Fruit fly (Drosophila melanogaster): ENCODE measurements around the gene Gprk2.

The Gprk2 gene

DNA sequence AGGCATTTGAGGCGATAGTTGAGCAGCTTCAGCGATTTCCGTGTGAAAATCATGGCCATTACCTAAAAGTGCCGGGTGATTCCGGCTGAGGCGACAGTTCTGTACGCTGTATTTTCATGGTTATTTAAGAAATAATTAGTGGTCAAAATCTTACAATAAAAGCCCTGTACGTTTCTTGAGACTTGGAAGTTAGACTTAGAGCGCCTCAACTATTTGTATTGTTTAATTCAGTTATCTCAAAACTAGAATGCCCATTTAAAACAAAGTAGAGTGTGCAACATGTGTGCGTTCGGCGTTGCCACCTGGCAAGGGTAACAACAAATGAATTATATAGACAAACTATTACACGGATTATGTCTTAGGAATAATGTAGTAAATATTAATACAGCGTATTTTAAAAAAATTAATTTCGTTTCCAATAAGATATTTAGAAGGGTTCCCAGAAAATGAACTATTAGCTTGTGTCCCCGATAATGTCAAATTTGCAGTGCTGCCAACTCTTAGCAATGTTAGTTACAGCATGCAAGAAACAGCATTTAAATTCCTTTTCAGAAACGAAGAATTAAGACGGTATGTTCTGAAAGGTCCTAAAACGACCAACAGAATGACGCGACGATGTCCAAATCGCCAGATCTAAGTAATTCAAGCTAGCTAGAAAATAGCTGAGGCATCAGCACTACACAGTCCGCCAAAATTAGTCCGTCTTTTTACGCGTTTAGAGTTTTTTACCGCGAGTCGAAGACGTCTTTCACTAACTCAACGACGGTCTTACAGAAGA lies at the start of gene Gprk2:
Gene Gprk2 (plus strand): TSS at position 747 of the 778 bp plus-strand sequence.
- TF ChIP-seq CG8632 (GFP tag; optimal IDR thresholded peaks at IDR 0.05), result peak; percentile 100
- TF ChIP-seq acj6 (GFP tag; optimal IDR thresholded peaks at IDR 0.05), result peak; percentile 100
- TF ChIP-seq Hr39 (GFP tag; optimal IDR thresholded peaks at IDR 0.05), result peak; percentile 100
- peak; percentile 100 for TF ChIP-seq CG9139 (GFP tag; optimal IDR thresholded peaks at IDR 0.05)
- TF ChIP-seq fd85E (GFP tag; optimal IDR thresholded peaks at IDR 0.05), result peak; percentile 99
- TF ChIP-seq Sox102F (GFP tag; optimal IDR thresholded peaks at IDR 0.05), result peak; percentile 100
- TF ChIP-seq CG11902 (GFP tag; optimal IDR thresholded peaks at IDR 0.05), result peak; percentile 100
- TF ChIP-seq net (GFP tag; optimal IDR thresholded peaks at IDR 0.05), result peak; percentile 100
- TF ChIP-seq Gug (GFP tag; IDR thresholded peaks at IDR 0.05), result peak; percentile 100
- TF ChIP-seq pdm3 (GFP tag; optimal IDR thresholded peaks at IDR 0.05), result peak; percentile 100
- TF ChIP-seq CG6792 (GFP tag; optimal IDR thresholded peaks at IDR 0.05), result peak; percentile 100
- peak; percentile 100 for TF ChIP-seq esn (GFP tag; optimal IDR thresholded peaks at IDR 0.05)
- TF ChIP-seq lz (GFP tag; optimal IDR thresholded peaks at IDR 0.05), result peak; percentile 100
- TF ChIP-seq Lpt (GFP tag; optimal IDR thresholded peaks at IDR 0.05), result peak; percentile 100
- TF ChIP-seq CG3032 (tag; optimal IDR thresholded peaks at IDR 0.05), result peak; percentile 100
- TF ChIP-seq eg (GFP tag; IDR thresholded peaks at IDR 0.05), result peak; percentile 100
- peak; percentile 100 for TF ChIP-seq svp (GFP tag)
- peak; percentile 100 for TF ChIP-seq CG34406 (GFP tag; optimal IDR thresholded peaks at IDR 0.05)
- TF ChIP-seq CG6276 (GFP tag; optimal IDR thresholded peaks at IDR 0.05), result peak; percentile 100
- TF ChIP-seq cyc (GFP tag; optimal IDR thresholded peaks at IDR 0.05), result peak; percentile 100
- TF ChIP-seq CG11762 (GFP tag; optimal IDR thresholded peaks at IDR 0.05; ENCODE audit: insufficient read depth), result peak; percentile 100
- peak; percentile 95 for TF ChIP-seq fkh (GFP tag; optimal IDR thresholded peaks at IDR 0.05)
- peak; percentile 100 for TF ChIP-seq Met (GFP tag; optimal IDR thresholded peaks at IDR 0.05)
- peak; percentile 100 for TF ChIP-seq Ets96B (tag; optimal IDR thresholded peaks at IDR 0.05)
- peak; percentile 100 for TF ChIP-seq dac (GFP tag; optimal IDR thresholded peaks at IDR 0.05)
- peak; percentile 99 for TF ChIP-seq CG16779 (tag; optimal IDR thresholded peaks at IDR 0.05)
- TF ChIP-seq ss (GFP tag; optimal IDR thresholded peaks at IDR 0.05), result peak; percentile 99 to 100
- TF ChIP-seq CG6163 (GFP tag; IDR thresholded peaks at IDR 0.05), result peak; percentile 100
- TF ChIP-seq CG8319 (GFP tag; optimal IDR thresholded peaks at IDR 0.05), result peak; percentile 99
- TF ChIP-seq OdsH (GFP tag; optimal IDR thresholded peaks at IDR 0.05), result peak; percentile 100
- TF ChIP-seq CG6854 (GFP tag; optimal IDR thresholded peaks at IDR 0.05), result peak; percentile 100
- peak; percentile 100 for TF ChIP-seq Sox15 (GFP tag; optimal IDR thresholded peaks at IDR 0.05)
- TF ChIP-seq Blimp-1 (GFP tag; optimal IDR thresholded peaks at IDR 0.05), result peak; percentile 99
- TF ChIP-seq CG8119 (GFP tag; IDR thresholded peaks at IDR 0.05), result peak; percentile 100
- peak; percentile 100 for TF ChIP-seq Sox14 (GFP tag; optimal IDR thresholded peaks at IDR 0.05)
- TF ChIP-seq achi (GFP tag; optimal IDR thresholded peaks at IDR 0.05), result peak; percentile 100
- TF ChIP-seq CG11294 (GFP tag; IDR thresholded peaks at IDR 0.05), result peak; percentile 100
- peak; percentile 100 for TF ChIP-seq Eip78C (GFP tag)
- peak; percentile 100 for TF ChIP-seq CG4318 (GFP tag; optimal IDR thresholded peaks at IDR 0.05)
- TF ChIP-seq Hr4 (GFP tag; optimal IDR thresholded peaks at IDR 0.05), result peak; percentile 100
- peak; percentile 100 for TF ChIP-seq salr (GFP tag; optimal IDR thresholded peaks at IDR 0.05)
- TF ChIP-seq CG7368 (GFP tag; optimal IDR thresholded peaks at IDR 0.05), result peak; percentile 100
- peak; percentile 100 for TF ChIP-seq CG1621 (tag; optimal IDR thresholded peaks at IDR 0.05)
- peak; percentile 100 for TF ChIP-seq topi (GFP tag; optimal IDR thresholded peaks at IDR 0.05)
- TF ChIP-seq CG32006 (GFP tag; optimal IDR thresholded peaks at IDR 0.05), result peak; percentile 100
- TF ChIP-seq CG15336 (GFP tag; IDR thresholded peaks at IDR 0.05), result peak; percentile 100
- TF ChIP-seq CG10631 (GFP tag; optimal IDR thresholded peaks at IDR 0.05), result peak; percentile 100
- peak; percentile 100 for TF ChIP-seq Eip93F (GFP tag; optimal IDR thresholded peaks at IDR 0.05)
- peak; percentile 100 for TF ChIP-seq vri (GFP tag; optimal IDR thresholded peaks at IDR 0.05)
- peak; percentile 100 for TF ChIP-seq Eip75B (GFP tag; optimal IDR thresholded peaks at IDR 0.05)
- TF ChIP-seq CG3919 (GFP tag; optimal IDR thresholded peaks at IDR 0.05), result peak; percentile 100

Data from whole organism, prepupa.